Worm (Caenorhabditis elegans) whole organism, L4/young adult: ENCODE data around the gene bus-4.

Source experiments
- W03F9.2 ChIP-seq: fragments of 150-350 bp; optimal IDR thresholded peaks from 2 replicates; lab custom pipeline; 2014; ENCODE audit warnings: missing biosample characterization, missing genetic modification characterization
- dao-5 ChIP-seq: sonication (generic microtip); optimal IDR thresholded peaks from 2 replicates; lab custom pipeline; 2016; ENCODE audit warnings: missing genotype, missing genetic modification characterization, moderate library complexity, missing compliant biosample characterization
- him-1 ChIP-seq: sonication (generic microtip); optimal IDR thresholded peaks from 2 replicates; lab custom pipeline; 2016; ENCODE audit warnings: missing genotype, missing genetic modification reagents, missing genetic modification characterization, missing compliant biosample characterization

DNA sequence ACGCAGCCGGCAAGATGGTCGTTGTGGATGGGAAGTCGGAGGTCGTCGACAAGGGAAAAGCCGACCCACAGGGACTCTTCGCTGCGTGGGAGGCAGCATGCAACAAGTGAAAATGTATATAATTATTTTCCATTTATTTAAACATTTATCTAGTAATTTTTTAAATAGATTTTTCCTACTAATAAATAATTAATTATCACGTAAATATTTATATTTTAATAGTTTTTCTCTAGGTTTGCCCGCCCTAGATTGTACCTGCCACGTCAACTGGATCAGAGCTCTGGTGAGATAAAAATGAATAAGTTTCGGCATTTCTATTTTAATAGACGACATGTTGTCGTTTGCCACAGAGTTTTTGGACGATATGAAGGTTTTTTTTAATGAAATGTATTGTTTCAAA lies 35.1 kb upstream of the bus-4 start, which contains the start of gene psr-1:
- TF ChIP-seq him-1 (tag; lab: Kevin White, UChicago) (no peak), W03F9.2 (tag; lab: Kevin White, UChicago) (no peak), dao-5 (tag; lab: Kevin White, UChicago) (no peak)
